Worm (Caenorhabditis elegans): Measurements from ENCODE around the gene K08D9.2.

- TF ChIP-seq nhr-12 (tag; optimal IDR thresholded peaks at IDR 0.05): no peak
- TF ChIP-seq nhr-237 (tag; optimal IDR thresholded peaks at IDR 0.05): no peak
- no peak for TF ChIP-seq lin-13 (tag; optimal IDR thresholded peaks at IDR 0.05)
- no peak for TF ChIP-seq lsy-2 (tag; optimal IDR thresholded peaks at IDR 0.05)
- no peak for TF ChIP-seq nhr-2 (tag; optimal IDR thresholded peaks at IDR 0.05)
- no peak for TF ChIP-seq sptf-1 (tag; optimal IDR thresholded peaks at IDR 0.05)
- no peak for TF ChIP-seq nhr-28 (tag; optimal IDR thresholded peaks at IDR 0.05)
- TF ChIP-seq unc-120 (tag; optimal IDR thresholded peaks at IDR 0.05; ENCODE audit: poor library complexity, severe bottlenecking): no peak
These were observed 46.2 kb downstream of the K08D9.2 start, which contains the start of gene T28A11.4 for ce11 chrV:3273577-3274100.

Data from whole organism, mixed stage, embryonic.